Worm (Caenorhabditis elegans) whole organism, L2 larva: ENCODE data around the gene rgr-1.
A peak's percentile ranks its signal among the peaks of the same experiment; 100 is the strongest.

ENCODE experiments used
- C34F6.9 ChIP-seq: fragments of 150-350 bp; optimal IDR thresholded peaks from 2 replicates; lab custom pipeline; 2014; ENCODE audit warnings: missing biosample characterization, missing genetic modification characterization
- F13H6.1 ChIP-seq: sonication (generic microtip); optimal IDR thresholded peaks from 2 replicates; lab custom pipeline; 2016; ENCODE audit warnings: missing genetic modification characterization, missing compliant biosample characterization
- R02D3.7 ChIP-seq: fragments of 150-350 bp; optimal IDR thresholded peaks from 2 replicates; lab custom pipeline; 2014; ENCODE audit warnings: missing biosample characterization, missing genetic modification characterization
- Y55F3AM.14 ChIP-seq: fragments of 200-800 bp; sonication (Bioruptor generic); optimal IDR thresholded peaks from 2 replicates; lab custom pipeline; 2018; ENCODE audit warnings: mild to moderate bottlenecking, missing genetic modification characterization, missing compliant biosample characterization
- ZK546.5 ChIP-seq: sonication (generic microtip); optimal IDR thresholded peaks from 2 replicates; lab custom pipeline; 2017; ENCODE audit warnings: missing biosample characterization, missing genetic modification characterization
- alr-1 ChIP-seq: fragments of 150-350 bp; optimal IDR thresholded peaks from 2 replicates; lab custom pipeline; 2014; ENCODE audit warnings: missing biosample characterization, missing genetic modification characterization
- aly-2 ChIP-seq: fragments of 150-350 bp; optimal IDR thresholded peaks from 2 replicates; lab custom pipeline; 2014; ENCODE audit warnings: missing biosample characterization, missing genetic modification characterization
- ama-1 ChIP-seq: fragments of 150-350 bp; optimal IDR thresholded peaks from 2 replicates; lab custom pipeline; 2018; ENCODE audit warnings: inconsistent platforms
- blmp-1 ChIP-seq: sonication (generic microtip); optimal IDR thresholded peaks from 2 replicates; lab custom pipeline; 2017; ENCODE audit warnings: missing genetic modification characterization, mild to moderate bottlenecking, missing compliant biosample characterization, antibody characterized with exemption, moderate library complexity; ENCODE audit not compliant: insufficient read depth
- ceh-16 ChIP-seq: fragments of 150-350 bp; optimal IDR thresholded peaks from 2 replicates; lab custom pipeline; 2014; ENCODE audit warnings: missing biosample characterization, missing genetic modification characterization
- ceh-82 ChIP-seq: fragments of 150-350 bp; optimal IDR thresholded peaks from 2 replicates; lab custom pipeline; 2014; ENCODE audit warnings: missing biosample characterization, missing genetic modification characterization
- crh-2 ChIP-seq: sonication (generic microtip); optimal IDR thresholded peaks from 2 replicates; lab custom pipeline; 2017; ENCODE audit warnings: missing biosample characterization, missing genetic modification characterization
- dmd-4 ChIP-seq: sonication (generic microtip); optimal IDR thresholded peaks from 2 replicates; lab custom pipeline; 2017; ENCODE audit warnings: missing biosample characterization, missing genetic modification characterization
- egl-27 ChIP-seq: sonication (generic microtip); optimal IDR thresholded peaks from 3 replicates; lab custom pipeline; 2017; ENCODE audit warnings: missing biosample characterization, missing genetic modification reagents, missing genetic modification characterization
- elt-1 ChIP-seq: fragments of 150-350 bp; optimal IDR thresholded peaks from 2 replicates; lab custom pipeline; 2014; ENCODE audit warnings: missing biosample characterization, missing genetic modification characterization
- elt-3 ChIP-seq: sonication (generic microtip); optimal IDR thresholded peaks from 2 replicates; lab custom pipeline; 2017; ENCODE audit warnings: missing biosample characterization, missing genetic modification characterization
- fos-1 ChIP-seq: fragments of 150-350 bp; optimal IDR thresholded peaks from 2 replicates; lab custom pipeline; 2014; ENCODE audit warnings: missing biosample characterization, missing genetic modification characterization
- gmeb-1 ChIP-seq: fragments of 150-350 bp; optimal IDR thresholded peaks from 2 replicates; lab custom pipeline; 2014; ENCODE audit warnings: missing biosample characterization, missing genetic modification characterization
- lin-11 ChIP-seq: fragments of 150-350 bp; sonication (generic microtip); optimal IDR thresholded peaks from 2 replicates; lab custom pipeline; 2014; ENCODE audit warnings: missing biosample characterization, missing genetic modification characterization, inconsistent platforms, mixed read lengths
- lin-13 ChIP-seq: fragments of 150-350 bp; optimal IDR thresholded peaks from 2 replicates; lab custom pipeline; 2014; ENCODE audit warnings: missing biosample characterization, missing genetic modification reagents, missing genetic modification characterization
- lin-39 ChIP-seq: fragments of 150-350 bp; optimal IDR thresholded peaks from 2 replicates; lab custom pipeline; 2014; ENCODE audit warnings: missing biosample characterization, missing genetic modification reagents, missing genetic modification characterization
- lsy-2 ChIP-seq, 2 experiments: fragments of 150-350 bp in 1 of 2; sonication (generic microtip) in 1 of 2; optimal IDR thresholded peaks; 2 replicates each; lab custom pipeline; 2014 to 2017; ENCODE audit warnings: missing biosample characterization in 2 of 2, missing genetic modification characterization in 2 of 2
- mab-5 ChIP-seq: fragments of 150-350 bp; optimal IDR thresholded peaks from 2 replicates; lab custom pipeline; 2014; ENCODE audit warnings: missing biosample characterization, missing genetic modification characterization
- mbf-1 ChIP-seq: sonication (generic microtip); optimal IDR thresholded peaks from 2 replicates; lab custom pipeline; 2017; ENCODE audit warnings: missing biosample characterization, missing genetic modification characterization
- mdl-1 ChIP-seq, 2 experiments: fragments of 150-350 bp in 1 of 2; sonication (generic microtip) in 1 of 2; optimal IDR thresholded peaks; 2 replicates each; lab custom pipeline; 2017; ENCODE audit warnings: missing biosample characterization in 2 of 2, missing genetic modification characterization in 2 of 2
- nhr-10 ChIP-seq: sonication (generic microtip); optimal IDR thresholded peaks from 2 replicates; lab custom pipeline; 2017; ENCODE audit warnings: missing biosample characterization, missing genetic modification characterization
- nhr-11 ChIP-seq: fragments of 150-350 bp; optimal IDR thresholded peaks from 2 replicates; lab custom pipeline; 2014; ENCODE audit warnings: missing biosample characterization, missing genetic modification characterization
- nhr-12 ChIP-seq: fragments of 150-350 bp; optimal IDR thresholded peaks from 2 replicates; lab custom pipeline; 2014; ENCODE audit warnings: missing biosample characterization, missing genetic modification characterization
- nhr-129 ChIP-seq: fragments of 150-350 bp; optimal IDR thresholded peaks from 2 replicates; lab custom pipeline; 2014; ENCODE audit warnings: missing biosample characterization, missing genetic modification characterization
- nhr-21 ChIP-seq: fragments of 150-350 bp; optimal IDR thresholded peaks from 2 replicates; lab custom pipeline; 2014; ENCODE audit warnings: missing biosample characterization, missing genetic modification characterization
- nhr-23 ChIP-seq: fragments of 150-350 bp; optimal IDR thresholded peaks from 2 replicates; lab custom pipeline; 2014; ENCODE audit warnings: missing biosample characterization, missing genetic modification reagents, missing genetic modification characterization
- nhr-237 ChIP-seq: fragments of 150-350 bp; optimal IDR thresholded peaks from 2 replicates; lab custom pipeline; 2014; ENCODE audit warnings: missing biosample characterization, missing genetic modification characterization
- nhr-25 ChIP-seq: fragments of 150-350 bp; sonication (generic microtip); optimal IDR thresholded peaks from 3 replicates; lab custom pipeline; 2014; ENCODE audit warnings: missing biosample characterization, missing genetic modification characterization
- nhr-6 ChIP-seq: fragments of 150-350 bp; optimal IDR thresholded peaks from 2 replicates; lab custom pipeline; 2014; ENCODE audit warnings: missing biosample characterization, missing genetic modification characterization
- nhr-77 ChIP-seq: fragments of 150-350 bp; optimal IDR thresholded peaks from 2 replicates; lab custom pipeline; 2014; ENCODE audit warnings: missing biosample characterization, missing genetic modification characterization
- peb-1 ChIP-seq: fragments of 150-350 bp; optimal IDR thresholded peaks from 2 replicates; lab custom pipeline; 2014; ENCODE audit warnings: missing biosample characterization, missing genetic modification characterization
- sem-4 ChIP-seq: fragments of 150-350 bp; optimal IDR thresholded peaks from 2 replicates; lab custom pipeline; 2014; ENCODE audit warnings: missing biosample characterization, missing genetic modification reagents, missing genetic modification characterization
- skn-1 ChIP-seq: sonication (generic microtip); optimal IDR thresholded peaks from 2 replicates; lab custom pipeline; 2017; ENCODE audit warnings: missing biosample characterization, missing genetic modification characterization
- sma-3 ChIP-seq: sonication (generic microtip); optimal IDR thresholded peaks from 2 replicates; lab custom pipeline; 2016; ENCODE audit warnings: missing genetic modification reagents, missing genetic modification characterization, missing compliant biosample characterization
- sma-9 ChIP-seq, 2 experiments: fragments of 150-350 bp in 1 of 2; sonication (generic microtip) in 1 of 2; optimal IDR thresholded peaks; 2 replicates each; lab custom pipeline; 2014 to 2016; ENCODE audit warnings: missing genetic modification characterization in 2 of 2, mild to moderate bottlenecking in 1 of 2, missing biosample characterization in 1 of 2, missing compliant biosample characterization in 1 of 2, missing genetic modification reagents in 1 of 2, moderate library complexity in 1 of 2
- snpc-4 ChIP-seq: fragments of 150-350 bp; optimal IDR thresholded peaks from 2 replicates; lab custom pipeline; 2014; ENCODE audit warnings: missing biosample characterization, missing genetic modification characterization
- unc-39 ChIP-seq: fragments of 150-350 bp; optimal IDR thresholded peaks from 2 replicates; lab custom pipeline; 2014; ENCODE audit warnings: missing biosample characterization, missing genetic modification characterization
- unc-55 ChIP-seq: fragments of 150-350 bp; sonication (generic microtip); optimal IDR thresholded peaks from 3 replicates; lab custom pipeline; 2014; ENCODE audit warnings: missing biosample characterization, missing genetic modification reagents, missing genetic modification characterization
- unc-62 ChIP-seq: fragments of 150-350 bp; optimal IDR thresholded peaks from 2 replicates; lab custom pipeline; 2014; ENCODE audit warnings: missing biosample characterization, missing genetic modification reagents, missing genetic modification characterization
- zag-1 ChIP-seq: fragments of 150-350 bp; optimal IDR thresholded peaks from 2 replicates; lab custom pipeline; 2014; ENCODE audit warnings: missing biosample characterization, missing genetic modification characterization
- ztf-1 ChIP-seq: fragments of 200-800 bp; sonication (Bioruptor generic); conservative IDR thresholded peaks from 2 replicates; pipeline ENCODE4 v1.3.6; 2022; ENCODE audit warnings: missing genetic modification characterization, missing compliant biosample characterization
- ztf-11 ChIP-seq: sonication (generic microtip); optimal IDR thresholded peaks from 2 replicates; lab custom pipeline; 2017; ENCODE audit warnings: missing biosample characterization, missing genetic modification characterization
- ztf-4 ChIP-seq: fragments of 150-350 bp; optimal IDR thresholded peaks from 2 replicates; lab custom pipeline; 2014; ENCODE audit warnings: missing biosample characterization, missing genetic modification characterization

rgr-1 gene

DNA sequence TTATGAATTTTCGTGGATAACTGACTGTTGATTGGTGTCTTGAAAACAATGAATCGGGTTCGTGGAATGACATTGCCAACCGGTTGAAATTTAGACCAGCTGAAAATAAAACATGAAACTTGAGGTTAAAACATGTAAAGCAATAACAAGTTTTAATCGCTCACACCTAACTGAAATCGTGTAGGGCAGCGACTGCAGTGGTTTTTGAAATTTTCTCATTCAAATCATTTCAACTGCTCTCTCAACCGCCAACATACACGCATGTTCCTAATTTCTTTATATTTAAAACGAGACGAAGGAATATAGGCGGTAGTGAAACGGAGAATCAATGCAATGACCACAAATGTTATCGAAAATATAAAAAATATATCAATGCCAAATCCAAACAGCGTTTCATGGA lies 49.3 kb downstream of the rgr-1 start:
- TF ChIP-seq elt-3 (no peak), F13H6.1 (no peak), sem-4 (tag; lab: Kevin White, UChicago) (no peak), peb-1 (tag; lab: Kevin White, UChicago) (no peak), nhr-6 (no peak), crh-2 (tag; lab: Kevin White, UChicago) (no peak), nhr-129 (tag; lab: Kevin White, UChicago) (no peak), fos-1 (tag; lab: Kevin White, UChicago) (no peak), elt-1 (tag; lab: Kevin White, UChicago) (no peak)

- TF ChIP-seq ZK546.5 (tag; lab: Kevin White, UChicago) (peak; percentile 58), nhr-237 (tag; lab: Kevin White, UChicago) (no peak), elt-3 (no peak), nhr-12 (no peak), nhr-77 (tag; lab: Kevin White, UChicago) (no peak), mdl-1 (tag; optimal IDR thresholded peaks at IDR 0.05; lab: Kevin White, UChicago) (peak; percentile 28 to 46), ztf-4 (tag; lab: Kevin White, UChicago) (peak; percentile 63), nhr-10 (tag; lab: Kevin White, UChicago) (no peak), ceh-16 (tag; lab: Kevin White, UChicago) (peak; percentile 39), nhr-23 (tag; lab: Kevin White, UChicago) (no peak), snpc-4 (tag; lab: Kevin White, UChicago) (peak; percentile 79), nhr-6 (peak; percentile 41), F13H6.1 (peak; percentile 83), lin-13 (GFP tag; lab: Kevin White, UChicago) (peak; percentile 90), gmeb-1 (tag; lab: Kevin White, UChicago) (peak; percentile 92), nhr-21 (peak; percentile 74), elt-1 (tag; lab: Kevin White, UChicago) (no peak), mbf-1 (tag; lab: Kevin White, UChicago) (no peak), R02D3.7 (tag; lab: Kevin White, UChicago) (no peak), egl-27 (tag; lab: Kevin White, UChicago) (no peak), alr-1 (no peak), aly-2 (no peak), zag-1 (tag; lab: Kevin White, UChicago) (peak; percentile 74), Y55F3AM.14 (GFP tag; lab: Kevin White, UChicago) (peak; percentile 7), ztf-1 (GFP tag; lab: Robert Waterston, UW) (no peak), peb-1 (tag; lab: Kevin White, UChicago) (no peak), nhr-11 (tag; lab: Kevin White, UChicago) (no peak), unc-62 (GFP tag; lab: Kevin White, UChicago) (no peak), blmp-1 (peak; percentile 27), lin-39 (tag; lab: Kevin White, UChicago) (no peak), crh-2 (tag; lab: Kevin White, UChicago) (peak; percentile 93), unc-39 (no peak), mab-5 (tag; lab: Kevin White, UChicago) (peak; percentile 77), fos-1 (tag; lab: Kevin White, UChicago) (peak; percentile 57), skn-1 (tag; lab: Kevin White, UChicago) (no peak), nhr-129 (tag; lab: Kevin White, UChicago) (peak; percentile 92), ama-1 (lab: Kevin White, UChicago) (peak; percentile 65), sem-4 (tag; lab: Kevin White, UChicago) (peak; percentile 42), ceh-82 (tag; lab: Kevin White, UChicago) (no peak), lsy-2 (tag; optimal IDR thresholded peaks at IDR 0.05; lab: Kevin White, UChicago) (peak; percentile 70 to 93), nhr-25 (peak; percentile 68), C34F6.9 (tag; lab: Kevin White, UChicago) (peak; percentile 74), ztf-11 (no peak), sma-9 (GFP tag; optimal IDR thresholded peaks at IDR 0.05; lab: Kevin White, UChicago) (peak; percentile 81), sma-9 (tag; optimal IDR thresholded peaks at IDR 0.05; lab: Kevin White, UChicago) (no peak), unc-55 (peak; percentile 97), dmd-4 (tag; lab: Kevin White, UChicago) (no peak), lin-11 (tag; lab: Kevin White, UChicago) (peak; percentile 90), sma-3 (GFP tag; lab: Kevin White, UChicago) (peak; percentile 78)
Observed at ce11 chrIII:9443417-9444027, 50.0 kb downstream of the rgr-1 start, which contains the start of gene pir-2. pir-2 (minus strand) TSS chrIII:9443634.
